Fruit fly (Drosophila melanogaster): ENCODE measurements around the gene CG5149.

Gene CG5149

dm6 chr2L:7424907-7425689, 37.0 kb upstream of the CG5149 start (continued):
- TF ChIP-seq Bteb2 (GFP tag; optimal IDR thresholded peaks at IDR 0.05) (peak; percentile 40), CG6689 (GFP tag; IDR thresholded peaks at IDR 0.05) (0 out of 2 replicates have a peak, but pooled peaks have one; percentile 34), CG17612 (GFP tag; IDR thresholded peaks at IDR 0.05) (peak; percentile 53; the same call in 1 of the 2 replicates), HLH3B (GFP tag; IDR thresholded peaks at IDR 0.05) (0 out of 2 replicates have a peak, but pooled peaks have one; percentile 7), CG2202 (tag; optimal IDR thresholded peaks at IDR 0.05) (no peak), CG13894 (tag; optimal IDR thresholded peaks at IDR 0.05) (peak; percentile 29), dimm (GFP tag; IDR thresholded peaks at IDR 0.05) (0 out of 2 replicates have a peak, but pooled peaks have one; percentile 10), Ptx1 (GFP tag; IDR thresholded peaks at IDR 0.05) (peak; percentile 47; the same call in 1 of the 2 replicates), da (GFP tag; optimal IDR thresholded peaks at IDR 0.05) (no peak), CG4820 (GFP tag; optimal IDR thresholded peaks at IDR 0.05) (no peak), tio (GFP tag; optimal IDR thresholded peaks at IDR 0.05) (no peak), gro (GFP tag; optimal IDR thresholded peaks at IDR 0.05) (peak; percentile 88), CG18764 (GFP tag; optimal IDR thresholded peaks at IDR 0.05) (no peak), CG11696 (GFP tag; IDR thresholded peaks at IDR 0.05) (no peak), lab (GFP tag; optimal IDR thresholded peaks at IDR 0.05) (peak; percentile 88), Elba2 (GFP tag; optimal IDR thresholded peaks at IDR 0.05) (no peak), Fer2 (tag; optimal IDR thresholded peaks at IDR 0.05) (peak; percentile 6), CG34224 (GFP tag; IDR thresholded peaks at IDR 0.05; ENCODE audit: partially characterized antibody) (0 out of 3 replicates have a peak, but pooled peaks have one; percentile 29), Oaz (GFP tag; IDR thresholded peaks at IDR 0.05) (no peak), Ada2b (GFP tag; IDR thresholded peaks at IDR 0.05) (peak; percentile 70), nau (GFP tag; optimal IDR thresholded peaks at IDR 0.05) (peak; percentile 26), CG2129 (GFP tag; IDR thresholded peaks at IDR 0.05; ENCODE audit: partially characterized antibody) (no peak), CG10321 (GFP tag; IDR thresholded peaks at IDR 0.05) (no peak), CG16815 (GFP tag; optimal IDR thresholded peaks at IDR 0.05) (peak; percentile 51), p53 (GFP tag; optimal IDR thresholded peaks at IDR 0.05) (no peak), CG4617 (GFP tag; optimal IDR thresholded peaks at IDR 0.05; ENCODE audit: borderline replicate concordance) (no peak), CG13296 (GFP tag; optimal IDR thresholded peaks at IDR 0.05) (no peak), CG4707 (GFP tag; optimal IDR thresholded peaks at IDR 0.05) (no peak), lbe (GFP tag; optimal IDR thresholded peaks at IDR 0.05) (peak; percentile 68), schlank (tag; optimal IDR thresholded peaks at IDR 0.05) (peak; percentile 84), Oli (tag; optimal IDR thresholded peaks at IDR 0.05) (no peak), CG30431 (GFP tag; optimal IDR thresholded peaks at IDR 0.05) (no peak), unpg (GFP tag; optimal IDR thresholded peaks at IDR 0.05) (peak; percentile 45), Ets97D (GFP tag; optimal IDR thresholded peaks at IDR 0.05) (no peak), MBD-R2 (GFP tag; IDR thresholded peaks at IDR 0.05) (peak; percentile 62; the same call in 1 of the 2 replicates), nom (GFP tag; optimal IDR thresholded peaks at IDR 0.05) (no peak), crc (GFP tag; optimal IDR thresholded peaks at IDR 0.05) (peak; percentile 41), pfk (GFP tag; optimal IDR thresholded peaks at IDR 0.05) (no peak), CG12769 (tag; optimal IDR thresholded peaks at IDR 0.05) (peak; percentile 89), oc (tag; optimal IDR thresholded peaks at IDR 0.05) (no peak), mld (GFP tag; IDR thresholded peaks at IDR 0.05; ENCODE audit: partially characterized antibody) (no peak), Hr78 (GFP tag; optimal IDR thresholded peaks at IDR 0.05) (peak in 1 of 2 experiments; percentile 31), CG15479 (GFP tag; optimal IDR thresholded peaks at IDR 0.05) (no peak), lilli (GFP tag; optimal IDR thresholded peaks at IDR 0.05) (peak; percentile 91), pros (GFP tag; optimal IDR thresholded peaks at IDR 0.05) (no peak), CG10366 (GFP tag; IDR thresholded peaks at IDR 0.05) (peak; percentile 63), stwl (tag; optimal IDR thresholded peaks at IDR 0.05) (no peak), CG12236 (GFP tag; optimal IDR thresholded peaks at IDR 0.05) (no peak)

Data from whole organism, embryonic.